Fruit fly (Drosophila melanogaster) whole organism, wandering third instar larva: ENCODE data around the gene CG2247.

ENCODE experiments used
- Dif ChIP-seq: fragments of 200-275, 200-300 bp; sonication (Bioruptor generic); optimal IDR thresholded peaks from 2 replicates; lab custom pipeline; 2018; ENCODE audit warnings: missing biosample characterization, missing genetic modification characterization; ENCODE audit not compliant: partially characterized antibody
- Hr78 ChIP-seq: fragments of >200 bp; optimal IDR thresholded peaks from 2 replicates; lab custom pipeline; 2017; ENCODE audit warnings: missing biosample characterization, missing genetic modification characterization
- Mio ChIP-seq: sonication (Bioruptor generic); optimal IDR thresholded peaks from 2 replicates; lab custom pipeline; 2016; ENCODE audit warnings: missing biosample characterization, missing genetic modification characterization
- Rel ChIP-seq, 2 experiments: fragments of 200-800 bp; sonication (Bioruptor generic) in 1 of 2; optimal IDR thresholded peaks; 2 replicates in 1 of 2; 3 replicates in 1 of 2; lab custom pipeline; 2016 to 2019; ENCODE audit warnings: mild to moderate bottlenecking in 2 of 2, missing biosample characterization in 2 of 2, missing genetic modification characterization in 2 of 2, moderate library complexity in 1 of 2
- h ChIP-seq: fragments of 200-800 bp; sonication (Bioruptor generic); optimal IDR thresholded peaks from 3 replicates; lab custom pipeline; 2016; ENCODE audit warnings: missing biosample characterization, mild to moderate bottlenecking, missing genetic modification characterization
- jim ChIP-seq: fragments of 175-275, 200-325 bp; sonication (Bioruptor generic); optimal IDR thresholded peaks from 2 replicates; lab custom pipeline; 2016; ENCODE audit warnings: missing biosample characterization, mild to moderate bottlenecking, missing genetic modification characterization
- pan ChIP-seq: fragments of >200 bp; optimal IDR thresholded peaks from 2 replicates; lab custom pipeline; 2017
- sv ChIP-seq: fragments of 200-800 bp; sonication (Bioruptor generic); optimal IDR thresholded peaks from 3 replicates; lab custom pipeline; 2016; ENCODE audit warnings: missing biosample characterization, missing genetic modification characterization
- tai ChIP-seq: sonication (Bioruptor generic); optimal IDR thresholded peaks from 2 replicates; lab custom pipeline; 2016; ENCODE audit warnings: missing biosample characterization, missing genetic modification characterization
- usp ChIP-seq: fragments of >200 bp; optimal IDR thresholded peaks from 2 replicates; lab custom pipeline; 2017; ENCODE audit warnings: missing biosample characterization, missing genetic modification characterization

DNA sequence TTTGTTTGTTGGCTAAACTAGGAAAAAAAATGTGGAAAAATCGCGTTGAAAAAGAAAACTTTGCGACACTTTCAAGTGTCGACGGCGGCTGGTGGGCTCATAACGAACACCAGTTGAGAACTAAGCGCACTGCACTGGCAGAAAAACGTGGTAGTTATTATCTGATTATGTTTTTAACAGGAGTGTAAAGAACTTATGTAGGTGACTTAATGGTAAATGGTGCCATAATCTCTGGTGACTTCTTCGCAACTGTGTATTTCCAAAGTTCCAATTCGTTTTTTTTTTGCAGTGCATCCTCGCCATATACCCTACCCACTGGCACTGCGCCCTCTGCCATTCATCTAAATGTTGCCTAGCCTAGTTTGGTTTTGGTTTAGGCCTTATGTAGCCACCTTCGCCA is 41.5 kb upstream of the CG2247 start:
- TF ChIP-seq h (GFP tag; lab: Kevin White, UChicago) = no peak
- no peak for TF ChIP-seq tai (GFP tag; lab: Kevin White, UChicago)
- TF ChIP-seq Hr78 (GFP tag; lab: Kevin White, UChicago) = no peak
- no peak for TF ChIP-seq pan (lab: Kevin White, UChicago)
- TF ChIP-seq sv (GFP tag; lab: Kevin White, UChicago) = no peak
- no peak for TF ChIP-seq Mio (GFP tag; lab: Kevin White, UChicago)
- TF ChIP-seq Rel (GFP tag; optimal IDR thresholded peaks at IDR 0.05; lab: Kevin White, UChicago) = no peak
- TF ChIP-seq Rel (tag; optimal IDR thresholded peaks at IDR 0.05; lab: Kevin White, UChicago) = no peak
- no peak for TF ChIP-seq Dif (GFP tag; lab: Kevin White, UChicago)
- TF ChIP-seq usp (GFP tag; lab: Kevin White, UChicago) = no peak
- TF ChIP-seq jim = no peak
